Fruit fly (Drosophila melanogaster) whole organism, wandering third instar larva: ENCODE results near the gene Acp76A.
A peak's percentile ranks its signal among the peaks of the same experiment; 100 is the strongest.

Experiments
- Abd-B ChIP-seq: fragments of >200 bp; optimal IDR thresholded peaks from 2 replicates; lab custom pipeline; 2017; ENCODE audit warnings: missing biosample characterization, missing genetic modification characterization
- CG32264 ChIP-seq: fragments of 200-800 bp; sonication (Bioruptor generic); optimal IDR thresholded peaks from 2 replicates; lab custom pipeline; 2016; ENCODE audit warnings: missing biosample characterization, missing genetic modification characterization
- CG9705 ChIP-seq: fragments of 200-800 bp; sonication (Bioruptor generic); optimal IDR thresholded peaks from 2 replicates; lab custom pipeline; 2018; ENCODE audit warnings: missing biosample characterization, mild to moderate bottlenecking, missing genetic modification characterization
- CrebA ChIP-seq: fragments of 200-800 bp; sonication (Bioruptor generic); optimal IDR thresholded peaks from 2 replicates; lab custom pipeline; 2016; ENCODE audit warnings: missing biosample characterization, mild to moderate bottlenecking, missing genetic modification characterization, borderline replicate concordance
- Dif ChIP-seq: fragments of 200-275, 200-300 bp; sonication (Bioruptor generic); optimal IDR thresholded peaks from 2 replicates; lab custom pipeline; 2018; ENCODE audit warnings: missing biosample characterization, missing genetic modification characterization; ENCODE audit not compliant: partially characterized antibody
- GATAd ChIP-seq: sonication (Bioruptor generic); optimal IDR thresholded peaks from 2 replicates; lab custom pipeline; 2016; ENCODE audit warnings: missing biosample characterization, missing genetic modification characterization
- HLH106 ChIP-seq: fragments of 200-800 bp; optimal IDR thresholded peaks from 3 replicates; lab custom pipeline; 2019; ENCODE audit warnings: missing biosample characterization, mild to moderate bottlenecking, missing genetic modification characterization, moderate library complexity
- Hnf4 ChIP-seq: fragments of 200-800 bp; sonication (Bioruptor generic); optimal IDR thresholded peaks from 2 replicates; lab custom pipeline; 2016; ENCODE audit warnings: missing biosample characterization, mild to moderate bottlenecking, missing genetic modification characterization
- Hr78 ChIP-seq: fragments of >200 bp; optimal IDR thresholded peaks from 2 replicates; lab custom pipeline; 2017; ENCODE audit warnings: missing biosample characterization, missing genetic modification characterization
- Hr83 ChIP-seq: fragments of 200-300 bp; sonication (Bioruptor generic); optimal IDR thresholded peaks from 2 replicates; lab custom pipeline; 2016; ENCODE audit warnings: missing biosample characterization, mild to moderate bottlenecking, missing genetic modification characterization, moderate library complexity; ENCODE audit not compliant: poor library complexity, severe bottlenecking
- Mio ChIP-seq: sonication (Bioruptor generic); optimal IDR thresholded peaks from 2 replicates; lab custom pipeline; 2016; ENCODE audit warnings: missing biosample characterization, missing genetic modification characterization
- Myc ChIP-seq: fragments of >200 bp; optimal IDR thresholded peaks from 2 replicates; lab custom pipeline; 2017
- N ChIP-seq: fragments of >200 bp; optimal IDR thresholded peaks from 2 replicates; lab custom pipeline; 2018; ENCODE audit warnings: missing biosample characterization, missing external identifiers, missing genetic modification characterization
- OdsH ChIP-seq: fragments of 200-800 bp; sonication (Bioruptor generic); optimal IDR thresholded peaks from 2 replicates; lab custom pipeline; 2016; ENCODE audit warnings: missing biosample characterization, mild to moderate bottlenecking, missing genetic modification characterization
- Rel ChIP-seq, 2 experiments: fragments of 200-800 bp; sonication (Bioruptor generic) in 1 of 2; optimal IDR thresholded peaks; 2 replicates in 1 of 2; 3 replicates in 1 of 2; lab custom pipeline; 2016 to 2019; ENCODE audit warnings: mild to moderate bottlenecking in 2 of 2, missing biosample characterization in 2 of 2, missing genetic modification characterization in 2 of 2, moderate library complexity in 1 of 2
- Sp1 ChIP-seq: fragments of 200-800 bp; sonication (Bioruptor generic); optimal IDR thresholded peaks from 3 replicates; lab custom pipeline; 2019; ENCODE audit warnings: missing biosample characterization, mild to moderate bottlenecking, missing genetic modification characterization, moderate library complexity
- Vsx2 ChIP-seq: fragments of 200-300, 225-300 bp; sonication (Bioruptor generic); optimal IDR thresholded peaks from 2 replicates; lab custom pipeline; 2018; ENCODE audit warnings: missing biosample characterization, missing genetic modification characterization; ENCODE audit not compliant: partially characterized antibody
- br ChIP-seq: fragments of 200-800 bp; sonication (Bioruptor generic); optimal IDR thresholded peaks from 2 replicates; lab custom pipeline; 2016; ENCODE audit warnings: missing biosample characterization, missing genetic modification characterization
- dl ChIP-seq, 2 experiments: fragments of 175-275, 200-275 bp in 1 of 2; fragments of 200-275 bp in 1 of 2; sonication (Bioruptor generic); optimal IDR thresholded peaks; lab custom pipeline; 2018; ENCODE audit warnings: mild to moderate bottlenecking in 2 of 2, missing biosample characterization in 2 of 2, missing genetic modification characterization in 2 of 2, moderate library complexity in 2 of 2; ENCODE audit not compliant: partially characterized antibody in 2 of 2, insufficient read depth in 1 of 2
- dmrt93B ChIP-seq: fragments of 200-800 bp; sonication (Bioruptor generic); optimal IDR thresholded peaks from 2 replicates; lab custom pipeline; 2018; ENCODE audit warnings: missing biosample characterization, mild to moderate bottlenecking, missing genetic modification characterization
- dsf ChIP-seq: sonication (Bioruptor generic); optimal IDR thresholded peaks from 2 replicates; lab custom pipeline; 2016; ENCODE audit warnings: missing biosample characterization, missing genetic modification characterization, borderline replicate concordance
- ey ChIP-seq: fragments of 200-800 bp; sonication (Bioruptor generic); optimal IDR thresholded peaks from 2 replicates; lab custom pipeline; 2016; ENCODE audit warnings: missing biosample characterization, missing genetic modification characterization
- foxo ChIP-seq, 2 experiments: fragments of 200-800 bp; sonication (Bioruptor generic); optimal IDR thresholded peaks; 2 replicates in 1 of 2; 3 replicates in 1 of 2; lab custom pipeline; 2016 to 2017; ENCODE audit warnings: missing biosample characterization in 2 of 2, missing genetic modification characterization in 2 of 2
- fru ChIP-seq: fragments of 200-800 bp; sonication (Bioruptor generic); optimal IDR thresholded peaks from 3 replicates; lab custom pipeline; 2016; ENCODE audit warnings: missing biosample characterization, mild to moderate bottlenecking, missing genetic modification characterization
- h ChIP-seq: fragments of 200-800 bp; sonication (Bioruptor generic); optimal IDR thresholded peaks from 3 replicates; lab custom pipeline; 2016; ENCODE audit warnings: missing biosample characterization, mild to moderate bottlenecking, missing genetic modification characterization
- lola ChIP-seq: fragments of >200 bp; optimal IDR thresholded peaks from 2 replicates; lab custom pipeline; 2017; ENCODE audit warnings: missing biosample characterization, missing genetic modification characterization
- pan ChIP-seq: fragments of >200 bp; optimal IDR thresholded peaks from 2 replicates; lab custom pipeline; 2017
- psq ChIP-seq: fragments of 200-800 bp; sonication (Bioruptor generic); optimal IDR thresholded peaks from 3 replicates; lab custom pipeline; 2017; ENCODE audit warnings: missing biosample characterization, mild to moderate bottlenecking, missing genetic modification characterization, moderate library complexity
- rgr ChIP-seq: fragments of 200-800 bp; sonication (Bioruptor generic); optimal IDR thresholded peaks from 3 replicates; lab custom pipeline; 2016; ENCODE audit warnings: missing biosample characterization, mild to moderate bottlenecking, missing genetic modification characterization
- sage ChIP-seq: fragments of 200-800 bp; sonication (Bioruptor generic); optimal IDR thresholded peaks from 2 replicates; lab custom pipeline; 2016; ENCODE audit warnings: missing biosample characterization, mild to moderate bottlenecking, missing genetic modification characterization
- tai ChIP-seq: sonication (Bioruptor generic); optimal IDR thresholded peaks from 2 replicates; lab custom pipeline; 2016; ENCODE audit warnings: missing biosample characterization, missing genetic modification characterization
- usp ChIP-seq: fragments of >200 bp; optimal IDR thresholded peaks from 2 replicates; lab custom pipeline; 2017; ENCODE audit warnings: missing biosample characterization, missing genetic modification characterization
- woc ChIP-seq: sonication (Bioruptor generic); optimal IDR thresholded peaks from 2 replicates; lab custom pipeline; 2016; ENCODE audit warnings: missing biosample characterization, mild to moderate bottlenecking, missing genetic modification characterization

The Acp76A gene

dm6 chr3L:19015454-19016054, 36.3 kb downstream of the Acp76A start:
- TF ChIP-seq woc (GFP tag; lab: Kevin White, UChicago) = no peak
- TF ChIP-seq Sp1 (GFP tag; lab: Kevin White, UChicago) = peak; percentile 58
- no peak for TF ChIP-seq CG32264 (GFP tag; lab: Kevin White, UChicago)
- TF ChIP-seq br (GFP tag; lab: Kevin White, UChicago) = peak; percentile 14
- peak; percentile 16 for TF ChIP-seq HLH106 (tag; lab: Kevin White, UChicago)
- TF ChIP-seq h (GFP tag; lab: Kevin White, UChicago) = peak; percentile 70
- TF ChIP-seq Rel (GFP tag; optimal IDR thresholded peaks at IDR 0.05; lab: Kevin White, UChicago) = no peak
- peak; percentile 82 for TF ChIP-seq Rel (tag; optimal IDR thresholded peaks at IDR 0.05; lab: Kevin White, UChicago)
- TF ChIP-seq CrebA (GFP tag; lab: Kevin White, UChicago) = peak; percentile 71
- TF ChIP-seq Vsx2 (GFP tag; lab: Kevin White, UChicago) = no peak
- TF ChIP-seq, all 38 proteins: peak for 6

DNA sequence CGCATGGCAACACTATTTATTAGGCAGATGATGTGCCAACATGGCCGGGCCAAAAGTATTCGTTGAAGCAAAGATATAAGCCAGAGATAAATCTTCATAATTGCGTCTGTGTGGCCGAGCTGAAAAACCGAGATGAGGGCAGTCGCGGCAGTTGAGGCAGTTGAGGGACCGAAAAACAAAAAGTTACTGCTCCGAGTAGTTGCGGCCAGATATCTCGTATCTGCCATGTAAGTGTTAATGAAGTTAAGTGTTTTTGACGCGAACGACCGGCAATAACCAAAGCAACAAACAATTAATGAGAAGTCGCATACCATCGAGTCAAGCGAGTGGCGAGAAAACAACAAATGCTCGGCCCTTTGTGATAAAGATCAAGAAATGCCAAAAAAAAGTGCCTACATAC, 37.0 kb downstream of the Acp76A start:
- TF ChIP-seq dsf (GFP tag; lab: Kevin White, UChicago) (no peak), HLH106 (tag; lab: Kevin White, UChicago) (no peak), pan (lab: Kevin White, UChicago) (no peak)
- TF ChIP-seq, all 38 proteins: peak for 0

DNA sequence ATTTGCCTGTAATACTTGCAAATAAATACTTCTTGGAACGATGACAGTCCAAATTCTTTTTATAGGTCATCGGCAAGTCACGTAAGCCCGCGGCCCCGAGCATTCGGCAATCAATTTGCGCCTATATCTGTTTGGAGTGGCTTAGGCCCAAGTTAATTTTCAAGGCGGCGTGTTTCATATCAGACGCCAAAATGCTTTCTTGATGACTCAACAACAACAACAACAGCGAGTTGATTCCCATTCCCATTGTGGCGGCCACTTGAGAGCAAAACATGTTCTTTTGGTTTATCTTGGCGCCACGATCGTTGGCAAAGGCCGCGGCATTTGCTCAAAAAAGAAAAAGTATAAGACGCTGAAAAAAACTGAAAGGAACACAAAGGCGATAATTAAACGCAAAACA, 37.7 kb downstream of the Acp76A start:
- TF ChIP-seq Abd-B (no peak), CG9705 (GFP tag; lab: Kevin White, UChicago) (no peak)

- TF ChIP-seq h (GFP tag; lab: Kevin White, UChicago) = no peak
- TF ChIP-seq Hr83 (GFP tag; lab: Kevin White, UChicago) = no peak
- no peak for TF ChIP-seq foxo (GFP tag; optimal IDR thresholded peaks at IDR 0.05; lab: Kevin White, UChicago)
- no peak for TF ChIP-seq lola (GFP tag; lab: Kevin White, UChicago)
- TF ChIP-seq psq (GFP tag; lab: Kevin White, UChicago) = no peak
- TF ChIP-seq Sp1 (GFP tag; lab: Kevin White, UChicago) = no peak
- TF ChIP-seq CG32264 (GFP tag; lab: Kevin White, UChicago) = no peak
- TF ChIP-seq br (GFP tag; lab: Kevin White, UChicago) = no peak
- TF ChIP-seq GATAd (GFP tag; lab: Kevin White, UChicago) = no peak
- TF ChIP-seq usp = no peak
- TF ChIP-seq Rel (GFP tag; optimal IDR thresholded peaks at IDR 0.05; lab: Kevin White, UChicago) = no peak
- TF ChIP-seq Rel (tag; optimal IDR thresholded peaks at IDR 0.05; lab: Kevin White, UChicago) = no peak
- TF ChIP-seq tai (GFP tag; lab: Kevin White, UChicago) = no peak
- TF ChIP-seq Dif = no peak
- no peak for TF ChIP-seq rgr (GFP tag; lab: Kevin White, UChicago)
- no peak for TF ChIP-seq fru (GFP tag; lab: Kevin White, UChicago)
- no peak for TF ChIP-seq Mio (GFP tag; lab: Kevin White, UChicago)
- no peak for TF ChIP-seq dsf (GFP tag; lab: Kevin White, UChicago)
- no peak for TF ChIP-seq N
Observed at dm6 chr3L:19013086-19013752, 38.6 kb downstream of the Acp76A start.

DNA sequence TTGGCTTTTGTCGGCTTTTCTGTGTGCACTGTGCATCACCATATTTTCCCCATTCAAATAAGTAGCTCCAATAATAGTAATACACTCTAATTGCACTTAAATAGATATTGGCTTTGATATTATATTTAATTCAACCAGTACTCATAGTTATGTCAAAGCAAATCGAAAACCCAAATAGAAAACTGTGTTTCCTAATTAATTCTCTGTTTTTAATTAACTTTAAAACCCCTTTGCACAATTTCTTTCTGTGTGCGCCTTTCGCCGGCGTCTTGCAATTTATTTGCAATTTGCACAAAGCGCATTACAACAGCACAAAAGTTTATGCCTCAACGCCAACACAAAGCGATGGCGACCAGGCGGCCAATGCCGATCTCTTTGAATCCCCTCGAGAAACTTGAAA, 40.7 kb downstream of the Acp76A start:
- TF ChIP-seq fru (GFP tag; lab: Kevin White, UChicago) (peak; percentile 5), ey (peak; percentile 17), psq (GFP tag; lab: Kevin White, UChicago) (peak; percentile 9), h (GFP tag; lab: Kevin White, UChicago) (no peak), dl (GFP tag; optimal IDR thresholded peaks at IDR 0.05; lab: Kevin White, UChicago; ENCODE audit: insufficient read depth in 1 of 2, partially characterized antibody in 2 of 2) (no peak), CG9705 (GFP tag; lab: Kevin White, UChicago) (no peak), Myc (lab: Kevin White, UChicago) (no peak), OdsH (GFP tag; lab: Kevin White, UChicago) (no peak), dmrt93B (GFP tag; lab: Kevin White, UChicago) (no peak), Vsx2 (GFP tag; lab: Kevin White, UChicago) (no peak), Abd-B (no peak), Rel (GFP tag; optimal IDR thresholded peaks at IDR 0.05; lab: Kevin White, UChicago) (no peak), Rel (tag; optimal IDR thresholded peaks at IDR 0.05; lab: Kevin White, UChicago) (no peak), tai (GFP tag; lab: Kevin White, UChicago) (no peak), sage (GFP tag; lab: Kevin White, UChicago) (no peak), Hr78 (GFP tag; lab: Kevin White, UChicago) (no peak), Hr83 (GFP tag; lab: Kevin White, UChicago) (no peak), usp (no peak), lola (GFP tag; lab: Kevin White, UChicago) (no peak), N (no peak), foxo (GFP tag; optimal IDR thresholded peaks at IDR 0.05; lab: Kevin White, UChicago) (peak in 1 of 2 experiments; percentile 2), dsf (GFP tag; lab: Kevin White, UChicago) (no peak), Hnf4 (GFP tag; lab: Kevin White, UChicago) (no peak), rgr (GFP tag; lab: Kevin White, UChicago) (no peak), CG32264 (GFP tag; lab: Kevin White, UChicago) (no peak), Mio (GFP tag; lab: Kevin White, UChicago) (no peak), HLH106 (tag; lab: Kevin White, UChicago) (no peak), Dif (no peak)
